Fruit fly (Drosophila melanogaster): ENCODE data around the gene CG8031.
A peak's percentile ranks its signal among the peaks of the same experiment; 100 is the strongest.

Gene CG8031

dm6 chr3R:12960929-12961855 lies 49.9 kb downstream of the CG8031 start, which contains the start of gene Spc25 (continued):
- TF ChIP-seq CG13624 (GFP tag; optimal IDR thresholded peaks at IDR 0.05) (peak; percentile 55), luna (GFP tag; optimal IDR thresholded peaks at IDR 0.05) (peak; percentile 36), CG3163 (GFP tag; optimal IDR thresholded peaks at IDR 0.05) (peak; percentile 38), pum (GFP tag; optimal IDR thresholded peaks at IDR 0.05) (peak; percentile 66), Tbp (GFP tag; optimal IDR thresholded peaks at IDR 0.05) (no peak), CG11560 (tag; IDR thresholded peaks at IDR 0.05) (no peak), Oli (tag; optimal IDR thresholded peaks at IDR 0.05) (no peak), unpg (GFP tag; optimal IDR thresholded peaks at IDR 0.05) (peak; percentile 60), ken (GFP tag; IDR thresholded peaks at IDR 0.05) (peak; percentile 75; the same call in 2 of the 3 replicates), CG13894 (tag; optimal IDR thresholded peaks at IDR 0.05) (no peak), CG7556 (GFP tag; optimal IDR thresholded peaks at IDR 0.05) (no peak), dimm (GFP tag; IDR thresholded peaks at IDR 0.05) (no peak), CG12155 (GFP tag; optimal IDR thresholded peaks at IDR 0.05) (peak; percentile 47), CG7745 (tag; optimal IDR thresholded peaks at IDR 0.05) (no peak), Dfd (GFP tag; optimal IDR thresholded peaks at IDR 0.05) (no peak), bsh (GFP tag; optimal IDR thresholded peaks at IDR 0.05) (peak in 1 of 2 experiments; percentile 2), CG6689 (GFP tag; IDR thresholded peaks at IDR 0.05) (0 out of 2 replicates have a peak, but pooled peaks have one; percentile 17), CG10267 (tag; optimal IDR thresholded peaks at IDR 0.05) (peak; percentile 45), mirr (GFP tag; optimal IDR thresholded peaks at IDR 0.05) (no peak), CG11456 (GFP tag; IDR thresholded peaks at IDR 0.05) (peak; percentile 74), yki (optimal IDR thresholded peaks at IDR 0.05) (no peak), vfl (GFP tag; optimal IDR thresholded peaks at IDR 0.05) (peak; percentile 67), CG12659 (GFP tag; optimal IDR thresholded peaks at IDR 0.05) (peak; percentile 45), CG4707 (GFP tag; optimal IDR thresholded peaks at IDR 0.05) (no peak), dan (GFP tag; IDR thresholded peaks at IDR 0.05) (no peak), zfh1 (GFP tag; IDR thresholded peaks at IDR 0.05) (peak; percentile 45; the same call in 2 of the 3 replicates), fd102C (GFP tag; optimal IDR thresholded peaks at IDR 0.05) (no peak), Awh (GFP tag; IDR thresholded peaks at IDR 0.05) (no peak), slp2 (GFP tag; optimal IDR thresholded peaks at IDR 0.05) (peak; percentile 50), crol (GFP tag; IDR thresholded peaks at IDR 0.05) (no peak), gcm (GFP tag; optimal IDR thresholded peaks at IDR 0.05) (no peak), Eip74EF (GFP tag; optimal IDR thresholded peaks at IDR 0.05) (no peak), dm (GFP tag; optimal IDR thresholded peaks at IDR 0.05) (peak; percentile 43), grau (tag; optimal IDR thresholded peaks at IDR 0.05) (no peak), sisA (GFP tag; IDR thresholded peaks at IDR 0.05) (no peak; the same call in 1 of the 2 replicates), CG7987 (GFP tag; optimal IDR thresholded peaks at IDR 0.05) (no peak), CG12219 (GFP tag; optimal IDR thresholded peaks at IDR 0.05) (no peak), CG5953 (GFP tag; IDR thresholded peaks at IDR 0.05) (no peak), slbo (GFP tag; IDR thresholded peaks at IDR 0.05) (peak; percentile 87), CG1603 (tag; optimal IDR thresholded peaks at IDR 0.05) (peak; percentile 72), crc (GFP tag; optimal IDR thresholded peaks at IDR 0.05) (no peak), sug (tag; optimal IDR thresholded peaks at IDR 0.05) (peak; percentile 26), slou (GFP tag; optimal IDR thresholded peaks at IDR 0.05) (peak; percentile 36), CG33213 (GFP tag; optimal IDR thresholded peaks at IDR 0.05) (peak; percentile 84), da (GFP tag; optimal IDR thresholded peaks at IDR 0.05) (peak; percentile 24), CG3847 (GFP tag; IDR thresholded peaks at IDR 0.05) (peak; percentile 64), nerfin-2 (GFP tag; IDR thresholded peaks at IDR 0.05; ENCODE audit: partially characterized antibody) (peak; percentile 75), sens-2 (GFP tag; IDR thresholded peaks at IDR 0.05) (no peak), CG11504 (tag; optimal IDR thresholded peaks at IDR 0.05) (peak; percentile 26)
